Worm (Caenorhabditis elegans) whole organism, young adult: ENCODE data around the gene C18H9.1.

ENCODE experiments used
- F37B4.10 ChIP-seq: fragments of 200-800 bp; sonication (Bioruptor generic); IDR thresholded peaks from 2 replicates; pipeline ENCODE4 v1.3.6; 2022; ENCODE audit warnings: missing genetic modification characterization, missing compliant biosample characterization
- die-1 ChIP-seq: sonication (generic microtip); optimal IDR thresholded peaks from 2 replicates; lab custom pipeline; 2016; ENCODE audit warnings: missing genotype, mild to moderate bottlenecking, missing genetic modification characterization, missing compliant biosample characterization
- hmg-20 ChIP-seq: fragments of 200-800 bp; sonication (Bioruptor generic); IDR thresholded peaks from 2 replicates; pipeline ENCODE4 v1.3.6; 2022; ENCODE audit warnings: missing genetic modification reagents, missing genetic modification characterization, missing compliant biosample characterization
- nhr-80 ChIP-seq: sonication (generic microtip); optimal IDR thresholded peaks from 2 replicates; lab custom pipeline; 2016; ENCODE audit warnings: missing genetic modification characterization, missing compliant biosample characterization
- rec-8 ChIP-seq, 2 experiments: sonication (generic microtip); optimal IDR thresholded peaks; 2 replicates each; lab custom pipeline; 2016; ENCODE audit warnings: mild to moderate bottlenecking in 2 of 2, missing genetic modification characterization in 2 of 2, missing genetic modification reagents in 2 of 2, missing genotype in 2 of 2, missing biosample characterization in 1 of 2, missing compliant biosample characterization in 1 of 2, moderate library complexity in 1 of 2
- sdz-38 ChIP-seq: sonication (generic microtip); optimal IDR thresholded peaks from 2 replicates; lab custom pipeline; 2016; ENCODE audit warnings: missing genotype, missing genetic modification characterization, missing compliant biosample characterization
- snpc-4 ChIP-seq, 5 experiments: fragments of 150-350 bp in 1 of 5; sonication (generic microtip) in 4 of 5; optimal IDR thresholded peaks; 2 replicates each; lab custom pipeline; 2014 to 2018; ENCODE audit warnings: missing genetic modification characterization in 5 of 5, missing biosample characterization in 3 of 5, antibody characterized with exemption in 2 of 5, mild to moderate bottlenecking in 2 of 5, missing compliant biosample characterization in 2 of 5, missing genotype in 2 of 5, moderate library complexity in 2 of 5, missing genetic modification reagents in 1 of 5

DNA sequence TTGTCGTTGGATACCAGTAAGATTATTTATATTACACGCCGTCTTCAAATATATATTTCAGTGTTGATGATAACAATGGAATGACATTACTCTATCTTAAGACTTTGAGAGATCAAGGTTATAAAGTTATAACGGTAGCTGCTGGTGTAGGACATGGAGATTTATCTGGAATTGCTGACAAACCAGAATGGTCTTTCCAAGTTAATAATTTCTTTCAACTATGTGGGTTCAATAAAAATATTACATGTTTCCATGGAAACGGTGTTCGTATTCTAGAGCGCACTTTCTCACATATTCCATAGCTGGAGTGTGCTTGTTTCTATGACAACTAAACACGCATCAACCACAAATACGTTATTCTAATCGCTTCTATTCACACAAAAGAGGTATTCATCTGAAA is 19.2 kb upstream of the C18H9.1 start, which contains the start of gene ift-74:
- TF ChIP-seq die-1 (tag; lab: Kevin White, UChicago) (no peak), sdz-38 (tag; lab: Kevin White, UChicago) (no peak), hmg-20 (GFP tag; lab: Robert Waterston, UW) (no peak), rec-8 (tag; optimal IDR thresholded peaks at IDR 0.05; lab: Kevin White, UChicago) (no peak), snpc-4 (GFP tag; optimal IDR thresholded peaks at IDR 0.05; lab: Kevin White, UChicago) (no peak), snpc-4 (tag; optimal IDR thresholded peaks at IDR 0.05; lab: Kevin White, UChicago) (no peak), nhr-80 (tag; lab: Kevin White, UChicago) (no peak), F37B4.10 (GFP tag; lab: Robert Waterston, UW) (no peak)
